Worm (Caenorhabditis elegans) whole organism, dauer: ENCODE measurements around the gene ZK856.18.

ENCODE experiments used
- unc-62 ChIP-seq: sonication (generic microtip); optimal IDR thresholded peaks from 2 replicates; lab custom pipeline; 2017; ENCODE audit warnings: missing biosample characterization, missing genetic modification reagents, missing genetic modification characterization

The ZK856.18 gene

DNA sequence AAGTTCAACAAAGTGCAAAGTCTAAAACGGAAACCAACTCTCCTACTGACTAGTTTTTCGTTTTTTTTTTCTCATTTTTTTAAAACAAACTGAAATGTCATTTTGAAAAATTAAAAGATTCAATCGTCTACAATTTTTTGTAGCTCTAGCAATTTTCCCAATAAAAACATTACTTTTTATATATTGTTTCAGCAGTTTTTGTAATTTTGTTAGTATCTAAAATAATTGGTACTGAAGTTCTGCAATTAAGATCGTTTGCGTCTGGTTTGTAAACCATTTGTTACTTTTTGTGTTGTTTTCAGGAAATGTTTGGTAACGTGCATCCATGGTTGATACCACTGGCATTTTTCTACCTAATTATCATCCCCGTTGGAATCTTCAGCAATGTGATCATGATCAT is 27.3 kb downstream of the ZK856.18 start, which contains the start of gene srsx-30:
Gene srsx-30, plus strand, starts transcription at position 301 of the 400 bp plus-strand sequence.
- no peak for TF ChIP-seq unc-62 (GFP tag; lab: Kevin White, UChicago)

DNA sequence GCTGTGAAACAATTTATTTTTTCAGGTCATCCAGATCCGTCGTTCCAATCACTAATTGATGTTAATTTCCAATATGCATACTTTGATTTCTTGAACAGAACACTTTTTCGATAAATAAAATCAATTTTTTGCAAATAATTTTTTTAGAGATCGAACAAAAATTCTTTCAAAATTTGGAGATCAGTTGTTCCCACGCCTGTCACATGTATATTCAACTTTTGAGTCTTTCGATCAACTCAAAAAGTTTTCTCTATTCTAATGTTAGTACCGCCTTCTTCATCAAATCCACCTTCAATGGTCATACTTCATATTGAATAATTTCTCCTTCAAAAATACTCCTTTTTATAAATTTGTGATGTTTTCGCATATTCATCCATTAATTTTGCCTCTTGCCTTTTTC is 31.1 kb downstream of the ZK856.18 start, which contains the start of gene srsx-29:
Gene srsx-29, plus strand, starts transcription at position 301 of the 400 bp plus-strand sequence.
- TF ChIP-seq unc-62 (GFP tag; lab: Kevin White, UChicago), result no peak

DNA sequence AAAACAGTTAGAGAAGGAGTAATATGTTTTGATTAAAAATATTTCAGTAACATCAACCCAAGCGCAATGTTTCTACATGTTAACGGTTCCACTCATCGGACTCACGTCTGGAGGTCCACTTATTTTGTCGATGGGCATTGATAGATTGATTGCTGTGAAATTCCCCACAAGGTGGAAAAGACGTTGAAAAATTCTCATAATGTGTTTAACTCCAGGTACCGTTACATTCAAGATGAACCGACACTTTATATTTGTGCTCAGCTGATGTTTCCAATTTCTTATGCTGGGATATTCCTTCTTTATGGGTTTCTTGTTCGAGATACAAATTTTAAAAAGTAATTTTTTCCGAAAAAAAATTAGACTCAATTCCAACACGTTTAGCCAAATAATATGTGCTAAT is 32.7 kb downstream of the ZK856.18 start:
- TF ChIP-seq unc-62 (GFP tag; lab: Kevin White, UChicago), result no peak

DNA sequence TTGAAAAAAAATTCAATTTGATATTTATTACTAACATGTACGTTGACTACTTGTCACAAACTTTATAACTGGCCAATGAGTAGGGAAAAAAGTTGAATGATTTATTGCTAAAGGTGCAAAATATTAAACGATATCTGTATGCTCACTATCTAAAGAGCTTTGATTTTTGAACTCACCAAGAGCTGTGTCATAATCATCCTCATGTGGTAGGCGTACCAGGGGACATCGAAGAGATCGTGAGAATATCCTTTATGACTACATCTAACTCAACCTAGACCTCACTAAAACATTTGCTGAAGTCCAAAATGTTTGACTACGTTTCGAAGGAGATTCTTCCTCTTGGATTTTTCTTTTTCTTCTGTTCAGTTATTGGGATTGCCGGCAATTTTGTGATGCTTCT is 33.5 kb downstream of the ZK856.18 start, which contains the start of gene srsx-28:
Gene srsx-28, plus strand, starts transcription at position 301 of the 400 bp plus-strand sequence.
- no peak for TF ChIP-seq unc-62 (GFP tag; lab: Kevin White, UChicago)

DNA sequence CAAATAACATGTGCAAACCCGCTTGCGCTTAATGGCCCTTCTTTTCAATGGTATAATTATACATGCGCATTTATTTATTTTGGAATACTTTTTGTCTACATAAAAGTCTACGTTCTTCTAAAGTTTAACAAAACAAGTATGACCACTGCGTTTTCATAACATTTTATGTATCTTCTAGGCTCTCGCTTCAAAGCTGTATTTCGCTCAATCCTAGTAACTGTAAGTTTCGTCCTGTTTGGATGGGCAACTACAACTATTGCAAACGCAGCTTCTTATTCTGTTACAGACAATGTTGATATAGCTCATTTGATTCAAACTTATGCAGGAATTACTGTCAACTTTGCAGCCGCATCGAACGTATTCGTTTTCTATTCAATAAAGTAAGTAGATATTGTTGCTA is 36.1 kb downstream of the ZK856.18 start, which contains the start of gene srsx-27:
Gene srsx-27, plus strand, starts transcription at position 301 of the 400 bp plus-strand sequence.
- no peak for TF ChIP-seq unc-62 (GFP tag; lab: Kevin White, UChicago)

DNA sequence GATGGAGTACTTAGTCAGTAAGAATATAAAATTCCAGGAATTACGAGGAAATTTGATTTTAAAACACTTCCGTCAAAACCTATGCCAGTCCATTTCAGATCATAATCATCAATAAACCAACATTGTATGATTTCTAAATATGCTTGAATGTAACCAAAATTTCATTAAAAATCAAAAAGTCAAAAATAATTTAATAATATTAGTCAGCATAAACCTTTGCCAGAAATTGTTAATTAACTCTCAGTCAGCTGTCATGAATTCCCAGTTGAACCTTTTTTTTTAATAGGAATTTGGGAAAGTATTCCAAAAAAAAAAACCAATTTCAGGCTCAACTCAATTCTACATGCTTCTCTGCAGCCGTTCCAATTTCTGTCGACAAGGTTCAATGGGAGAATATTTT is 37.5 kb downstream of the ZK856.18 start, which contains the start of gene srsx-26:
Gene srsx-26, plus strand, starts transcription at position 301 of the 400 bp plus-strand sequence.
- no peak for TF ChIP-seq unc-62 (GFP tag; lab: Kevin White, UChicago)

DNA sequence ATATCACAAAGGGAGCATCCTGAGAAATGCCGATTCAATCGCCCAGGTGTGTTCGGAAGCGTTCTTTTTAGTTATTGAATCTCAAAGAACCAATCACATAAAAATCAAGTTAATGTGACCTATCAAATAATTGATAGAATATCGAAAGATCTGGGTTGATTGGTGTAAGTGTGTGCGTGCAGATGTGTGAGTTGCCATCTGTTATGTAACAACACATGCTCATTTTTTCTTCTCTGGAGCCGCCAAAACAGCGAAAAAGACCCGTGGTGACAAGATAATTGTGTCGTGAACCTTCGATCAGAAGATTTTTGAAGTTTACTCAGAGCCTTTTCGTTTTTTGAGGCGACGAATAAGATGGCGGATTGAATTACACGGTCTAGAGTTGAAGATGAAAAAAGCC is 39.0 kb downstream of the ZK856.18 start:
- no peak for TF ChIP-seq unc-62 (GFP tag; lab: Kevin White, UChicago)

DNA sequence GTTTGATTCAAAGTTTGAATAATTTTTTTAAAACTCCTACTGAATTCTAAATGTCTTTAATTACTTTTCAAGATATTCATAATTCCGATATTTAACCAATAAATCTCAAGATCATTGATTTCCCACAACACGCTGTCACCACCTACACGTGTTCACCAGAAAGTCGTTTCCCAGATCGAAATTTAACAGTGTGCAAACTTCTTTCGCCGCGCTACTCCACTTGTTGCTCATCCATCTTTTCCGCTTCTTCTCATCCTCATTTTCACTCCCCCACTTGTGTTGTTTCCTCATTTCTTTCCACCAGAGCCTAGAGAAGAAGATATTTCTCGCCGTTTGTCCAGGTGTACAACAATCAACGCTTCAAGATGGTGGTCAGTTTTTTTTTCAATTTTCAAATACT is 40.2 kb downstream of the ZK856.18 start, which contains the start of gene C51E3.9:
Gene C51E3.9, plus strand, starts transcription at position 301 of the 400 bp plus-strand sequence.
- no peak for TF ChIP-seq unc-62 (GFP tag; lab: Kevin White, UChicago)
